Fruit fly (Drosophila melanogaster): Measurements from ENCODE around the gene CG44532.

Gene CG44532

dm6 chrX:9201080-9201479, 39.2 kb downstream of the CG44532 start:
- peak; percentile 89 for TF ChIP-seq abd-A (tag; optimal IDR thresholded peaks at IDR 0.05)
- TF ChIP-seq Pdp1 (GFP tag; optimal IDR thresholded peaks at IDR 0.05): peak in 1 of 2 experiments; percentile 80
- TF ChIP-seq sqz (GFP tag; optimal IDR thresholded peaks at IDR 0.05): peak; percentile 29
- peak; percentile 55 for TF ChIP-seq sd (tag; optimal IDR thresholded peaks at IDR 0.05)
- no peak for TF ChIP-seq ken (GFP tag; IDR thresholded peaks at IDR 0.05)
- TF ChIP-seq sug (tag; optimal IDR thresholded peaks at IDR 0.05): peak; percentile 95
- TF ChIP-seq CG2678 (tag; optimal IDR thresholded peaks at IDR 0.05): no peak
- TF ChIP-seq CG13894 (tag; optimal IDR thresholded peaks at IDR 0.05): peak; percentile 1
- no peak for TF ChIP-seq nau (GFP tag; optimal IDR thresholded peaks at IDR 0.05)
- no peak for TF ChIP-seq ase (GFP tag; IDR thresholded peaks at IDR 0.05)
- no peak for TF ChIP-seq YL-1 (GFP tag; optimal IDR thresholded peaks at IDR 0.05)
- peak; percentile 19 for TF ChIP-seq CG10543 (GFP tag; optimal IDR thresholded peaks at IDR 0.05)
- no peak for TF ChIP-seq Ptx1 (GFP tag; IDR thresholded peaks at IDR 0.05)
- TF ChIP-seq Ssrp (tag; optimal IDR thresholded peaks at IDR 0.05): no peak
- TF ChIP-seq CG2199 (GFP tag; IDR thresholded peaks at IDR 0.05): 0 out of 3 replicates have a peak, but pooled peaks have one; percentile 45
- peak; percentile 96 for TF ChIP-seq mirr (GFP tag; optimal IDR thresholded peaks at IDR 0.05)
- no peak for TF ChIP-seq CG2129 (GFP tag; IDR thresholded peaks at IDR 0.05; ENCODE audit: partially characterized antibody)
- peak; percentile 65 for TF ChIP-seq CG15601 (tag; optimal IDR thresholded peaks at IDR 0.05)
- TF ChIP-seq ftz-f1 (GFP tag; optimal IDR thresholded peaks at IDR 0.05): peak; percentile 83
- TF ChIP-seq GATAe (GFP tag; conservative IDR thresholded peaks at IDR 0.05): peak; percentile 60; the same call in 1 of the 2 replicates
- TF ChIP-seq caup (GFP tag; optimal IDR thresholded peaks at IDR 0.05; ENCODE audit: severe bottlenecking): peak; percentile 11
- TF ChIP-seq CG34376 (GFP tag; optimal IDR thresholded peaks at IDR 0.05): peak; percentile 86
- no peak for TF ChIP-seq pfk (GFP tag; optimal IDR thresholded peaks at IDR 0.05)
- no peak for TF ChIP-seq tap (tag; optimal IDR thresholded peaks at IDR 0.05)
- peak; percentile 55; the same call in 1 of the 2 replicates for TF ChIP-seq Lim3 (GFP tag; IDR thresholded peaks at IDR 0.05)
- TF ChIP-seq CG3281 (GFP tag; optimal IDR thresholded peaks at IDR 0.05): peak; percentile 7
- peak; percentile 13 for TF ChIP-seq CG13296 (GFP tag; optimal IDR thresholded peaks at IDR 0.05)
- no peak for TF ChIP-seq CG10209 (GFP tag; optimal IDR thresholded peaks at IDR 0.05)
- no peak for TF ChIP-seq kay (GFP tag; optimal IDR thresholded peaks at IDR 0.05)
- peak; percentile 19 for TF ChIP-seq CG15514 (GFP tag; optimal IDR thresholded peaks at IDR 0.05)
- TF ChIP-seq exex (tag; optimal IDR thresholded peaks at IDR 0.05): peak; percentile 85
- no peak for TF ChIP-seq pho (GFP tag; optimal IDR thresholded peaks at IDR 0.05)
- peak; percentile 31 for TF ChIP-seq gro (GFP tag; optimal IDR thresholded peaks at IDR 0.05)
- TF ChIP-seq chinmo (GFP tag; IDR thresholded peaks at IDR 0.05; ENCODE audit: partially characterized antibody): 0 out of 4 replicates have a peak, but pooled peaks have one; percentile 33
- TF ChIP-seq Med (GFP tag): peak; percentile 51
- TF ChIP-seq Oli (tag; optimal IDR thresholded peaks at IDR 0.05): no peak

- TF ChIP-seq CG4820 (GFP tag; optimal IDR thresholded peaks at IDR 0.05) (no peak), ranshi (GFP tag; IDR thresholded peaks at IDR 0.05) (peak; percentile 65), cad (GFP tag; optimal IDR thresholded peaks at IDR 0.05) (no peak), CG10267 (tag; optimal IDR thresholded peaks at IDR 0.05) (peak; percentile 67), CG1647 (GFP tag; optimal IDR thresholded peaks at IDR 0.05) (no peak), CG6175 (GFP tag; IDR thresholded peaks at IDR 0.05) (peak; percentile 82), CG1529 (GFP tag; optimal IDR thresholded peaks at IDR 0.05) (no peak), Hmx (GFP tag; optimal IDR thresholded peaks at IDR 0.05) (no peak), bab2 (GFP tag; optimal IDR thresholded peaks at IDR 0.05) (peak; percentile 11), psq (GFP tag; optimal IDR thresholded peaks at IDR 0.05) (no peak), gsb-n (tag; optimal IDR thresholded peaks at IDR 0.05) (no peak), Dek (tag; optimal IDR thresholded peaks at IDR 0.05) (peak; percentile 82), usp (GFP tag; optimal IDR thresholded peaks at IDR 0.05) (no peak), CG2875 (GFP tag; optimal IDR thresholded peaks at IDR 0.05) (no peak)
Measured at dm6 chrX:9201866-9202681, 40.2 kb downstream of the CG44532 start.
